Worm (Caenorhabditis elegans): ENCODE results near the gene talp-3.
A peak's percentile ranks its signal among the peaks of the same experiment; 100 is the strongest.

talp-3 gene

DNA sequence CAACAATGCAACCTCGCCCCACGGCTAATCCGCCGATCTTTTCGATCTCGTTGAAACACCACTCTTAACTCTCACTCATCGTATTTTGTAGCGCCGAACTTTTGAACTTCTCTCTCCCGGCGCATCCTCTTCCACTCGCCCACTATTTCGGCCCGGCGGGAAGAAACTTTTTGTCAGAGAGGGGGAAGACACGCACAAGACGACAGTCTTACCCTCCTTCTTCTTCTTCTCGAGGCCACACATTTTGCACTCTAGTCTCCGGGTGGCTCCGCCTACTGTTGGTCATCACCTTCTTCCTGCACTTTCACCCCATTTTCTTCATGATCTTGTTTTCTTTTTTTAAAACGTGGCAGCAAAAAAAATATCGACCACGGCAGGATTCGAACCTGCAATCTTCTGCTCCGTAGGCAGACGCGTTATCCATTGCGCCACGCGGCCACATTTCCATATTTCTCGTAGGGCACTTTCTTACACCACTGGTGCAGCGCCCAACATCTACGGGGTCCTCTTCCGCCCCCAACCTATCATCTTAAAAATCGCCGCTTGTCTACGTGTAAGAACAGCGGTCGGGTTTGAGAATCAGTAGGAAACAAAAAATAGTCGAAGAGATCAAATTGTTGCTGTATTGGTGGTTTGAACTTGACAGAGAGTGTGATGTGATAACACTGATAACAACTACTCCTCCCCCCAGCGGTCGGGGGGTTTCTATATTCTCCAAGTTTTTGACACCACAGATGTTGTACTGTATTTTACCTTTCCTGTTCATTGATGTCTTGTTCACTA is 42.0 kb downstream of the talp-3 start:
- no peak for TF ChIP-seq ztf-11 (tag; optimal IDR thresholded peaks at IDR 0.05)
- no peak for TF ChIP-seq skn-1 (tag; optimal IDR thresholded peaks at IDR 0.05)
- peak; percentile 69 for TF ChIP-seq elt-2 (tag; optimal IDR thresholded peaks at IDR 0.05)
- TF ChIP-seq lin-15B (tag; optimal IDR thresholded peaks at IDR 0.05): peak; percentile 59
- no peak for TF ChIP-seq daf-12 (tag; optimal IDR thresholded peaks at IDR 0.05)
- TF ChIP-seq nhr-67 (tag; optimal IDR thresholded peaks at IDR 0.05): no peak
- TF ChIP-seq zag-1 (tag; optimal IDR thresholded peaks at IDR 0.05): no peak
- TF ChIP-seq unc-62 (GFP tag; optimal IDR thresholded peaks at IDR 0.05): peak; percentile 21
- TF ChIP-seq jun-1 (tag; optimal IDR thresholded peaks at IDR 0.05): peak; percentile 79
- TF ChIP-seq nhr-76 (tag; optimal IDR thresholded peaks at IDR 0.05): no peak
- TF ChIP-seq nhr-23 (tag; optimal IDR thresholded peaks at IDR 0.05): peak; percentile 96
- TF ChIP-seq nhr-25 (tag; optimal IDR thresholded peaks at IDR 0.05): peak; percentile 89
- no peak for TF ChIP-seq mml-1 (tag; optimal IDR thresholded peaks at IDR 0.05)
- no peak for TF ChIP-seq sea-2 (GFP tag; optimal IDR thresholded peaks at IDR 0.05)
- no peak for TF ChIP-seq nhr-77 (tag; optimal IDR thresholded peaks at IDR 0.05)
- TF ChIP-seq hmg-11 (tag; optimal IDR thresholded peaks at IDR 0.05): peak; percentile 1
- TF ChIP-seq elt-1 (tag; optimal IDR thresholded peaks at IDR 0.05): peak; percentile 28
- TF ChIP-seq R02D3.7 (tag; optimal IDR thresholded peaks at IDR 0.05): peak; percentile 7
- peak; percentile 37 for TF ChIP-seq tbx-2 (tag; optimal IDR thresholded peaks at IDR 0.05)
- no peak for TF ChIP-seq ceh-82 (tag; optimal IDR thresholded peaks at IDR 0.05)
- no peak for TF ChIP-seq fkh-10 (GFP tag; optimal IDR thresholded peaks at IDR 0.05)
- TF ChIP-seq nhr-43 (tag; optimal IDR thresholded peaks at IDR 0.05; ENCODE audit: poor library complexity, severe bottlenecking): peak; percentile 88
- peak; percentile 63 for TF ChIP-seq pha-4 (tag; optimal IDR thresholded peaks at IDR 0.05)
- TF ChIP-seq ceh-16 (tag; optimal IDR thresholded peaks at IDR 0.05): no peak
- TF ChIP-seq ceh-9 (tag; optimal IDR thresholded peaks at IDR 0.05): no peak
- TF ChIP-seq aly-2 (tag; optimal IDR thresholded peaks at IDR 0.05): no peak
- TF ChIP-seq lsy-12 (tag; optimal IDR thresholded peaks at IDR 0.05): peak; percentile 30
- TF ChIP-seq nhr-237 (tag; optimal IDR thresholded peaks at IDR 0.05): no peak
- no peak for TF ChIP-seq ZK546.5 (tag; optimal IDR thresholded peaks at IDR 0.05)
- no peak for TF ChIP-seq fos-1 (tag; optimal IDR thresholded peaks at IDR 0.05)
- peak; percentile 41 for TF ChIP-seq nfya-1 (tag; optimal IDR thresholded peaks at IDR 0.05; ENCODE audit: insufficient read depth)
- TF ChIP-seq lin-39 (tag; optimal IDR thresholded peaks at IDR 0.05): no peak
- TF ChIP-seq mdl-1 (tag; optimal IDR thresholded peaks at IDR 0.05): no peak
- no peak for TF ChIP-seq unc-39 (tag; optimal IDR thresholded peaks at IDR 0.05)
- no peak for TF ChIP-seq nhr-12 (tag; optimal IDR thresholded peaks at IDR 0.05)
- TF ChIP-seq fkh-2 (tag; optimal IDR thresholded peaks at IDR 0.05): no peak
- peak; percentile 65 for TF ChIP-seq snpc-4 (tag; optimal IDR thresholded peaks at IDR 0.05)
- TF ChIP-seq eor-1 (tag; optimal IDR thresholded peaks at IDR 0.05): no peak
- peak; percentile 12 for TF ChIP-seq ama-1 (optimal IDR thresholded peaks at IDR 0.05)
- no peak for TF ChIP-seq nhr-28 (tag; optimal IDR thresholded peaks at IDR 0.05)
- no peak for TF ChIP-seq ztf-4 (tag; optimal IDR thresholded peaks at IDR 0.05)
- no peak for TF ChIP-seq elt-3 (tag; optimal IDR thresholded peaks at IDR 0.05)
- no peak for TF ChIP-seq egl-27 (tag; optimal IDR thresholded peaks at IDR 0.05)
- TF ChIP-seq ceh-28 (tag; optimal IDR thresholded peaks at IDR 0.05): no peak
- no peak for TF ChIP-seq nhr-11 (tag; optimal IDR thresholded peaks at IDR 0.05)
- no peak for TF ChIP-seq egl-5 (tag; optimal IDR thresholded peaks at IDR 0.05)
- peak; percentile 43 for TF ChIP-seq pqm-1 (tag; optimal IDR thresholded peaks at IDR 0.05)
